Worm (Caenorhabditis elegans): ENCODE data around the gene syx-5.

Gene syx-5

ce11 chrV:11803518-11803994 lies 38.9 kb downstream of the syx-5 start:
- TF ChIP-seq tab-1 (GFP tag; IDR thresholded peaks at IDR 0.05): no peak
- TF ChIP-seq flt-1 (GFP tag; IDR thresholded peaks at IDR 0.05): no peak
- TF ChIP-seq med-1 (GFP tag; optimal IDR thresholded peaks at IDR 0.05; ENCODE audit: insufficient read depth): no peak
- TF ChIP-seq ref-1 (GFP tag; conservative IDR thresholded peaks at IDR 0.05): no peak
- no peak for TF ChIP-seq T22C8.4 (GFP tag; IDR thresholded peaks at IDR 0.05)
- TF ChIP-seq ztf-29 (GFP tag; IDR thresholded peaks at IDR 0.05): no peak
- no peak for TF ChIP-seq klf-2 (GFP tag; conservative IDR thresholded peaks at IDR 0.05)
- TF ChIP-seq cog-1 (tag; optimal IDR thresholded peaks at IDR 0.05): no peak

ce11 chrV:11809935-11810334 lies 45.2 kb downstream of the syx-5 start:
- no peak for TF ChIP-seq ztf-23 (GFP tag; IDR thresholded peaks at IDR 0.05)
- no peak for TF ChIP-seq tab-1 (GFP tag; IDR thresholded peaks at IDR 0.05)
- no peak for TF ChIP-seq ref-1 (GFP tag; conservative IDR thresholded peaks at IDR 0.05)
- no peak for TF ChIP-seq klf-2 (GFP tag; conservative IDR thresholded peaks at IDR 0.05)
- no peak for TF ChIP-seq flt-1 (GFP tag; IDR thresholded peaks at IDR 0.05)
- TF ChIP-seq T22C8.4 (GFP tag; IDR thresholded peaks at IDR 0.05): no peak
- TF ChIP-seq ztf-29 (GFP tag; IDR thresholded peaks at IDR 0.05): no peak
- no peak for TF ChIP-seq med-1 (GFP tag; optimal IDR thresholded peaks at IDR 0.05; ENCODE audit: insufficient read depth)
- TF ChIP-seq cog-1 (tag; optimal IDR thresholded peaks at IDR 0.05): no peak

- TF ChIP-seq tab-1 (GFP tag; IDR thresholded peaks at IDR 0.05) (no peak), ztf-29 (GFP tag; IDR thresholded peaks at IDR 0.05) (no peak), flt-1 (GFP tag; IDR thresholded peaks at IDR 0.05) (no peak), klf-2 (GFP tag; conservative IDR thresholded peaks at IDR 0.05) (no peak), cog-1 (tag; optimal IDR thresholded peaks at IDR 0.05) (no peak), med-1 (GFP tag; optimal IDR thresholded peaks at IDR 0.05; ENCODE audit: insufficient read depth) (no peak), ztf-23 (GFP tag; IDR thresholded peaks at IDR 0.05) (no peak), T22C8.4 (GFP tag; IDR thresholded peaks at IDR 0.05) (no peak), ref-1 (GFP tag; conservative IDR thresholded peaks at IDR 0.05) (no peak)
Observed at ce11 chrV:11811921-11812320, 47.2 kb downstream of the syx-5 start, which contains the start of gene D2023.3. Gene D2023.3 (minus strand): TSS chrV:11812021.

DNA sequence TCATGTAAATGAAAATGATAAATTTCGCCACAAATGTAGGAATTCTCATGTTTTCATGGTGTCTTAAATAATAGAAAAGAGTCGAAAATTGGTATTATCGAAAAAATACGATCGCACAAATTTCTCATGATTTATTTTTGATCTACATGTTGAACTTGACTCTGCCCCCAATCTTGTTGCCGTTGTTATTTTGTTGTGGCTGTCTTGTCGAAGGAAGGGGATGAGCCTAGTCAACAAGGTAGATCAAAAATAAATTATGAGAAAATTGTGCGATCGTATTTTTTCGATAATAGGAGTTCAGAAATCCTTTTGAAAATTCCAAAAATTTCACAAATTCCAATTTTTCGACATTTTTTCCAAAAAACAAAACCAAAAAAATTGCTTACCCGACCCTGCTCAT lies 50.9 kb downstream of the syx-5 start:
- TF ChIP-seq ztf-29 (GFP tag; IDR thresholded peaks at IDR 0.05) (no peak), cog-1 (tag; optimal IDR thresholded peaks at IDR 0.05) (no peak), med-1 (GFP tag; optimal IDR thresholded peaks at IDR 0.05; ENCODE audit: insufficient read depth) (no peak), klf-2 (GFP tag; conservative IDR thresholded peaks at IDR 0.05) (no peak), ztf-23 (GFP tag; IDR thresholded peaks at IDR 0.05) (no peak), ref-1 (GFP tag; conservative IDR thresholded peaks at IDR 0.05) (no peak), T22C8.4 (GFP tag; IDR thresholded peaks at IDR 0.05) (no peak), flt-1 (GFP tag; IDR thresholded peaks at IDR 0.05) (no peak), tab-1 (GFP tag; IDR thresholded peaks at IDR 0.05) (no peak)

All from whole organism, midembryonic.